Fruit fly (Drosophila melanogaster): ENCODE measurements around the gene CG11444.

The CG11444 gene

dm6 chrX:4507121-4507520 lies 47.1 kb downstream of the CG11444 start (continued):
- TF ChIP-seq bigmax (GFP tag; optimal IDR thresholded peaks at IDR 0.05) (no peak), fd102C (GFP tag; optimal IDR thresholded peaks at IDR 0.05) (peak; percentile 67), MESR4 (GFP tag; optimal IDR thresholded peaks at IDR 0.05) (no peak), cato (GFP tag; optimal IDR thresholded peaks at IDR 0.05; ENCODE audit: borderline replicate concordance) (no peak), Poxn (GFP tag; IDR thresholded peaks at IDR 0.05) (no peak), CG12219 (GFP tag; optimal IDR thresholded peaks at IDR 0.05) (peak; percentile 34), CG17802 (tag; optimal IDR thresholded peaks at IDR 0.05) (peak; percentile 28), phol (tag; optimal IDR thresholded peaks at IDR 0.05) (peak; percentile 23), jing (GFP tag; optimal IDR thresholded peaks at IDR 0.05) (peak; percentile 49), nau (GFP tag; optimal IDR thresholded peaks at IDR 0.05) (no peak), Hmr (GFP tag; optimal IDR thresholded peaks at IDR 0.05) (peak; percentile 33), trem (tag; optimal IDR thresholded peaks at IDR 0.05) (no peak), CG43689 (GFP tag; IDR thresholded peaks at IDR 0.05) (0 out of 2 replicates have a peak, but pooled peaks have one; percentile 23), E2f1 (GFP tag; IDR thresholded peaks at IDR 0.05) (peak; percentile 62), B-H2 (GFP tag; optimal IDR thresholded peaks at IDR 0.05) (no peak), CHES-1-like (GFP tag; optimal IDR thresholded peaks at IDR 0.05) (peak; percentile 20), sima (GFP tag; optimal IDR thresholded peaks at IDR 0.05) (no peak), bcd (GFP tag; optimal IDR thresholded peaks at IDR 0.05) (peak; percentile 43), CG13424 (tag; optimal IDR thresholded peaks at IDR 0.05) (peak; percentile 37), tx (GFP tag; optimal IDR thresholded peaks at IDR 0.05) (no peak), stc (GFP tag; IDR thresholded peaks at IDR 0.05) (no peak), CG6254 (GFP tag; optimal IDR thresholded peaks at IDR 0.05) (peak; percentile 46), Ada2b (GFP tag; IDR thresholded peaks at IDR 0.05) (peak; percentile 24; the same call in 1 of the 2 replicates), CG8924 (tag; optimal IDR thresholded peaks at IDR 0.05) (peak; percentile 25), sug (tag; optimal IDR thresholded peaks at IDR 0.05) (no peak), Dll (GFP tag; IDR thresholded peaks at IDR 0.05; ENCODE audit: partially characterized antibody) (no peak), D19A (tag; optimal IDR thresholded peaks at IDR 0.05) (no peak), amos (GFP tag; IDR thresholded peaks at IDR 0.05; ENCODE audit: partially characterized antibody) (no peak), lilli (GFP tag; optimal IDR thresholded peaks at IDR 0.05) (peak; percentile 12), rib (GFP tag; IDR thresholded peaks at IDR 0.05) (no peak), Dad (GFP tag; optimal IDR thresholded peaks at IDR 0.05) (peak; percentile 28), CG7839 (tag; optimal IDR thresholded peaks at IDR 0.05) (peak; percentile 53), Gsc (GFP tag; IDR thresholded peaks at IDR 0.05) (no peak), Hr51 (GFP tag; optimal IDR thresholded peaks at IDR 0.05) (peak; percentile 28 to 53), CG15073 (GFP tag; optimal IDR thresholded peaks at IDR 0.05) (no peak), CG10209 (GFP tag; optimal IDR thresholded peaks at IDR 0.05) (peak; percentile 8), CG11695 (GFP tag; IDR thresholded peaks at IDR 0.05) (0 out of 3 replicates have a peak, but pooled peaks have one; percentile 34), Abd-B (GFP tag; optimal IDR thresholded peaks at IDR 0.05) (no peak), run (tag; optimal IDR thresholded peaks at IDR 0.05) (no peak), MBD-R2 (GFP tag; IDR thresholded peaks at IDR 0.05) (no peak), BEAF-32 (GFP tag; optimal IDR thresholded peaks at IDR 0.05) (no peak), Mes4 (GFP tag; optimal IDR thresholded peaks at IDR 0.05) (peak; percentile 56), Hand (GFP tag; optimal IDR thresholded peaks at IDR 0.05) (no peak), CG10321 (GFP tag; IDR thresholded peaks at IDR 0.05) (no peak), mirr (GFP tag; optimal IDR thresholded peaks at IDR 0.05) (peak; percentile 19), sr (GFP tag; IDR thresholded peaks at IDR 0.05) (no peak), Adf1 (GFP tag; IDR thresholded peaks at IDR 0.05) (no peak), CG11456 (GFP tag; IDR thresholded peaks at IDR 0.05) (peak; percentile 83; the same call in 2 of the 3 replicates), pzg (GFP tag; optimal IDR thresholded peaks at IDR 0.05) (no peak), ATbp (GFP tag; optimal IDR thresholded peaks at IDR 0.05) (peak; percentile 64)

All from whole organism, embryonic.